Fruit fly (Drosophila melanogaster) whole organism, pupa: ENCODE data around the gene Nse1.

Source experiments
- CG10348 ChIP-seq: fragments of 200-800 bp; sonication (Bioruptor generic); IDR thresholded peaks from 2 replicates; pipeline ENCODE4 v1.3.6; 2022; ENCODE audit warnings: missing biosample characterization, missing genetic modification characterization
- CG12605 ChIP-seq: fragments of 200-800 bp; sonication (Bioruptor generic); IDR thresholded peaks from 2 replicates; pipeline ENCODE4 v1.3.6; 2022; ENCODE audit warnings: missing biosample characterization, missing genetic modification characterization
- CG13204 ChIP-seq: fragments of 200-800 bp; sonication (Bioruptor generic); optimal IDR thresholded peaks from 2 replicates; lab custom pipeline; 2018; ENCODE audit warnings: missing biosample characterization, mild to moderate bottlenecking, missing genetic modification characterization, moderate library complexity
- CG14655 ChIP-seq: fragments of 200-800 bp; sonication (Bioruptor generic); optimal IDR thresholded peaks from 3 replicates; lab custom pipeline; 2017; ENCODE audit warnings: mild to moderate bottlenecking, missing biosample characterization, missing genetic modification reagents, missing genetic modification characterization
- CG15710 ChIP-seq: fragments of 200-800 bp; sonication (Bioruptor generic); optimal IDR thresholded peaks from 2 replicates; lab custom pipeline; 2018; ENCODE audit warnings: missing biosample characterization, mild to moderate bottlenecking, missing genetic modification characterization, moderate library complexity
- CG17806 ChIP-seq: fragments of 200-800 bp; sonication (Bioruptor generic); optimal IDR thresholded peaks from 2 replicates; lab custom pipeline; 2018; ENCODE audit warnings: missing biosample characterization, mild to moderate bottlenecking, missing genetic modification characterization, moderate library complexity
- CG32121 ChIP-seq: fragments of 200-800 bp; sonication (Bioruptor generic); IDR thresholded peaks from 2 replicates; pipeline ENCODE4 v1.3.6; 2022; ENCODE audit warnings: missing biosample characterization, missing genetic modification characterization
- CG34367 ChIP-seq: fragments of 200-800 bp; sonication (Bioruptor generic); optimal IDR thresholded peaks from 2 replicates; lab custom pipeline; 2018; ENCODE audit warnings: missing biosample characterization, mild to moderate bottlenecking, missing genetic modification characterization
- CG4496 ChIP-seq: fragments of 200-800 bp; sonication (Bioruptor generic); IDR thresholded peaks from 3 replicates; pipeline ENCODE4 v1.3.6; 2022; ENCODE audit warnings: missing biosample characterization, missing genetic modification characterization
- CG8159 ChIP-seq: fragments of 200-800 bp; sonication (Bioruptor generic); optimal IDR thresholded peaks from 3 replicates; lab custom pipeline; 2018; ENCODE audit warnings: missing biosample characterization, mild to moderate bottlenecking, missing genetic modification characterization, moderate library complexity
- CG8301 ChIP-seq: fragments of 200-800 bp; sonication (Bioruptor generic); optimal IDR thresholded peaks from 2 replicates; lab custom pipeline; 2018; ENCODE audit warnings: missing biosample characterization, mild to moderate bottlenecking, missing genetic modification characterization
- CG9948 ChIP-seq: fragments of 200-800 bp; sonication (Bioruptor generic); optimal IDR thresholded peaks from 2 replicates; lab custom pipeline; 2018; ENCODE audit warnings: missing biosample characterization, mild to moderate bottlenecking, missing genetic modification characterization, moderate library complexity
- D1 ChIP-seq: fragments of 200-800 bp; sonication (Bioruptor generic); optimal IDR thresholded peaks from 2 replicates; lab custom pipeline; 2018; ENCODE audit warnings: missing biosample characterization, mild to moderate bottlenecking, missing genetic modification characterization, moderate library complexity
- EcR ChIP-seq: fragments of 200-800 bp; sonication (Bioruptor generic); optimal IDR thresholded peaks from 3 replicates; lab custom pipeline; 2019; ENCODE audit warnings: missing biosample characterization, missing genetic modification characterization, mild to moderate bottlenecking, moderate library complexity, missing genetic modification reagents
- Ets98B ChIP-seq: fragments of 200-800 bp; sonication (Bioruptor generic); IDR thresholded peaks from 2 replicates; pipeline ENCODE4 v1.3.6; 2022; ENCODE audit warnings: missing biosample characterization, missing genetic modification characterization
- Pif1A ChIP-seq: fragments of 200-800 bp; sonication (Bioruptor generic); optimal IDR thresholded peaks from 3 replicates; lab custom pipeline; 2016; ENCODE audit warnings: missing biosample characterization, missing genetic modification characterization
- Pif1B ChIP-seq: fragments of 200-800 bp; sonication (Bioruptor generic); optimal IDR thresholded peaks from 3 replicates; lab custom pipeline; 2016; ENCODE audit warnings: missing biosample characterization, missing genetic modification characterization
- Snoo ChIP-seq: fragments of 200-800 bp; sonication (Bioruptor generic); optimal IDR thresholded peaks from 3 replicates; lab custom pipeline; 2017; ENCODE audit warnings: missing biosample characterization, mild to moderate bottlenecking, missing genetic modification characterization, inconsistent platforms
- fd96Ca ChIP-seq: fragments of 200-800 bp; sonication (Bioruptor generic); IDR thresholded peaks from 3 replicates; pipeline ENCODE4 v1.3.6; 2022; ENCODE audit warnings: missing biosample characterization, missing genetic modification characterization
- gl ChIP-seq: fragments of 200-800 bp; sonication (Bioruptor generic); optimal IDR thresholded peaks from 2 replicates; lab custom pipeline; 2018; ENCODE audit warnings: missing biosample characterization, mild to moderate bottlenecking, missing genetic modification characterization
- rn ChIP-seq: fragments of 200-800 bp; sonication (Bioruptor generic); IDR thresholded peaks from 2 replicates; pipeline ENCODE4 v1.3.6; 2022; ENCODE audit warnings: missing biosample characterization, missing genetic modification characterization

Nse1 gene

dm6 chr2L:6673211-6674012 lies 4.0 kb downstream of the Nse1 start, which contains the start of gene Spn27A:
Gene Spn27A, minus strand, starts transcription at chr2L:6673347.
- TF ChIP-seq CG8159 (no peak), gl (tag; lab: Kevin White, UChicago) (peak; percentile 65), CG34367 (peak; percentile 60), CG15710 (tag; lab: Kevin White, UChicago) (peak; percentile 67), Snoo (tag; lab: Kevin White, UChicago) (peak; percentile 58), CG9948 (tag; lab: Kevin White, UChicago) (peak; percentile 70), CG12605 (GFP tag; lab: Robert Waterston, UW) (peak; percentile 71), D1 (tag; lab: Kevin White, UChicago) (no peak), CG17806 (tag; lab: Kevin White, UChicago) (peak; percentile 72), Pif1B (GFP tag; lab: Kevin White, UChicago) (peak; percentile 70), fd96Ca (peak; percentile 80), rn (peak; percentile 44; the same call in 1 of the 2 replicates), CG8301 (tag; lab: Kevin White, UChicago) (no peak), Pif1A (GFP tag; lab: Kevin White, UChicago) (no peak), EcR (peak; percentile 45), CG13204 (peak; percentile 96), CG10348 (GFP tag; lab: Robert Waterston, UW) (no peak), CG4496 (GFP tag; lab: Robert Waterston, UW) (peak; percentile 76), CG14655 (GFP tag; lab: Kevin White, UChicago) (no peak), Ets98B (GFP tag; lab: Robert Waterston, UW) (peak; percentile 75), CG32121 (GFP tag; lab: Robert Waterston, UW) (peak; percentile 84)

DNA sequence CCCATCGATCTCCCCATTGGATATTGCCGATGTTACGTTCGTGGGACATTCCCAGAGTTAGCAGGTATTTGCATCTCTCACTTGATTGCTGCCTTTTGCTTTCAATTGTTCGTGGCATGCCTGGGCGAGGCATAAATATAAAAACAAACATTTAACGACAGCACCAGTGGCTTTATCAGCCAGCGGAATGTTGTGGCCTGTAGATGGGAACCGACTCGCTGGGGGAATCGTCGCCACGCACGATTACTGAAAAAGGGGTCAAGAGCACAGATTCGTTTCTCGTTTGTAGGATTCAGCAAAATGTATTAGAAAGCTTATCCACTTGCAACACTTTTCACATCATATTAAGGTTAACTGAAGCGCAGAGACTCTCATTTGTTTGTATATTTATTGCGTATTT lies 6.0 kb downstream of the Nse1 start:
- TF ChIP-seq CG9948 (tag; lab: Kevin White, UChicago) (no peak), EcR (peak; percentile 36), CG32121 (GFP tag; lab: Robert Waterston, UW) (peak; percentile 11; the same call in 1 of the 2 replicates)

DNA sequence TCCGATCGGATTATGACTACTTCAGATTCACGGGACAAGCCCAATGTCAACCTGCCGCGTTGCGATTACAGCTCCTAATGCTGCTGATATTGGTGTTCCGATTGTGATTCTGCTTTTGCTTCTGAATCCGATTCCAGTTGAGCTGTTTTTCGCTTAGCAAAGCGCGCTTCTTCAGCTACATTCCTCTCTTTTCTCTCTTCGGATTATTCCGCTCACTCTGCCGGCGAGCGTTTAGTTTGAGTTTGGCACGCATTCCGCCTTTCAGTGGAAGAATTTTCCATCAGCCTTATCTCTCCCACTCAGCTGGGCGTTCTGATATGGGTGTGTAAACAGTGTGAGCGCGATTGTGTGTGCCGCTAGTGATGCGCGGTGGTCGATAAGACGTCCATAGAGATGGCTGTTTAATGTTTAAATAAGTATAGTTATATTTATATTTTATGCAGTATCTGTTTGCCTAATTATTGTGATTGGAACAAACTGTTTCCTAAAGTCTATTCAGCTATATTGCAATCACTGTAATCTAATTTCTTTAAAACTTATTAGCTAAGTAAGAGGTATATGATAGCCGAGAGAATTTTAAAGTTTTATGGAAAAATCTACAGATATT lies 9.6 kb downstream of the Nse1 start, which contains the start of gene Galt:
Gene Galt (minus strand): TSS at position 315 of the 607 bp plus-strand sequence.
- TF ChIP-seq Pif1A (GFP tag; lab: Kevin White, UChicago), result no peak
- TF ChIP-seq Snoo (tag; lab: Kevin White, UChicago), result peak; percentile 42
- TF ChIP-seq CG8301 (tag; lab: Kevin White, UChicago), result peak; percentile 43
- 0 out of 3 replicates have a peak, but pooled peaks have one; percentile 21 for TF ChIP-seq CG4496 (GFP tag; lab: Robert Waterston, UW)
- TF ChIP-seq CG17806 (tag; lab: Kevin White, UChicago), result peak; percentile 37
- TF ChIP-seq Ets98B (GFP tag; lab: Robert Waterston, UW), result no peak; the same call in 1 of the 2 replicates
- TF ChIP-seq Pif1B (GFP tag; lab: Kevin White, UChicago), result no peak
- no peak for TF ChIP-seq D1 (tag; lab: Kevin White, UChicago)
- peak; percentile 58 for TF ChIP-seq CG8159
- peak; percentile 6; the same call in 1 of the 3 replicates for TF ChIP-seq fd96Ca
- TF ChIP-seq CG9948 (tag; lab: Kevin White, UChicago), result peak; percentile 27
- TF ChIP-seq CG15710 (tag; lab: Kevin White, UChicago), result peak; percentile 39
- TF ChIP-seq CG32121 (GFP tag; lab: Robert Waterston, UW), result peak; percentile 36
- TF ChIP-seq CG13204, result no peak

dm6 chr2L:6663562-6664051 lies 13.8 kb downstream of the Nse1 start, which contains the start of the genes CG13771, CG34310 and cup:
Gene CG13771, minus strand, starts transcription at chr2L:6663612.
Gene CG34310, plus strand, starts transcription at chr2L:6663664.
Gene cup, plus strand, starts transcription at chr2L:6663664.
- TF ChIP-seq CG10348 (GFP tag; lab: Robert Waterston, UW), result no peak
- TF ChIP-seq CG4496 (GFP tag; lab: Robert Waterston, UW), result no peak
- no peak for TF ChIP-seq rn
- TF ChIP-seq CG13204, result no peak
- no peak for TF ChIP-seq CG34367
- no peak for TF ChIP-seq D1 (tag; lab: Kevin White, UChicago)

dm6 chr2L:6657969-6658748 lies 19.3 kb downstream of the Nse1 start, which contains the start of the genes CG31636 and Ube4A:
Gene CG31636, minus strand, starts transcription at chr2L:6658152.
Gene Ube4A, plus strand, starts transcription at chr2L:6658517.
- no peak for TF ChIP-seq gl (tag; lab: Kevin White, UChicago)
- no peak for TF ChIP-seq Snoo (tag; lab: Kevin White, UChicago)
- peak; percentile 60 for TF ChIP-seq EcR
- no peak for TF ChIP-seq CG34367
- no peak for TF ChIP-seq CG10348 (GFP tag; lab: Robert Waterston, UW)
- no peak for TF ChIP-seq CG4496 (GFP tag; lab: Robert Waterston, UW)
- TF ChIP-seq Ets98B (GFP tag; lab: Robert Waterston, UW), result no peak
- no peak for TF ChIP-seq CG17806 (tag; lab: Kevin White, UChicago)
- TF ChIP-seq, all 21 proteins: peak for 1
